Worm (Caenorhabditis elegans): ENCODE measurements around the gene hpo-25.

- TF ChIP-seq zag-1 (tag; optimal IDR thresholded peaks at IDR 0.05), result no peak
- no peak for TF ChIP-seq unc-62 (GFP tag; optimal IDR thresholded peaks at IDR 0.05)
- no peak for TF ChIP-seq nhr-12 (tag; optimal IDR thresholded peaks at IDR 0.05)
- TF ChIP-seq nhr-77 (tag; optimal IDR thresholded peaks at IDR 0.05), result no peak
- no peak for TF ChIP-seq elt-2 (tag; optimal IDR thresholded peaks at IDR 0.05)
- TF ChIP-seq nhr-237 (tag; optimal IDR thresholded peaks at IDR 0.05), result no peak
- no peak for TF ChIP-seq ceh-82 (tag; optimal IDR thresholded peaks at IDR 0.05)
- no peak for TF ChIP-seq R02D3.7 (tag; optimal IDR thresholded peaks at IDR 0.05)
Observed at ce11 chrII:2353012-2353411, 16.0 kb upstream of the hpo-25 start, which contains the start of gene F43C11.3.
